Worm (Caenorhabditis elegans) whole organism, young adult: Measurements from ENCODE around the gene str-261.

Experiments used
- C17E4.6 ChIP-seq: fragments of 200-800 bp; sonication (Bioruptor generic); IDR thresholded peaks from 2 replicates; pipeline ENCODE4 v1.3.6; 2022; ENCODE audit warnings: missing genetic modification reagents, missing genetic modification characterization, missing compliant biosample characterization
- F39B2.1 ChIP-seq: fragments of 200-800 bp; sonication (Bioruptor generic); IDR thresholded peaks from 2 replicates; pipeline ENCODE4 v1.3.6; 2022; ENCODE audit warnings: missing genetic modification reagents, missing genetic modification characterization, missing compliant biosample characterization
- F57A8.1 ChIP-seq: fragments of 200-800 bp; sonication (Bioruptor generic); optimal IDR thresholded peaks from 2 replicates; lab custom pipeline; 2018; ENCODE audit warnings: mild to moderate bottlenecking, missing genetic modification characterization, moderate library complexity, missing compliant biosample characterization
- K12H6.12 ChIP-seq: fragments of 200-800 bp; sonication (Bioruptor generic); optimal IDR thresholded peaks from 2 replicates; lab custom pipeline; 2018; ENCODE audit warnings: mild to moderate bottlenecking, missing genetic modification characterization, missing compliant biosample characterization
- T07F8.4 ChIP-seq: sonication (generic microtip); optimal IDR thresholded peaks from 2 replicates; lab custom pipeline; 2016; ENCODE audit warnings: mild to moderate bottlenecking, missing genetic modification characterization, moderate library complexity, missing compliant biosample characterization
- T26A5.8 ChIP-seq: sonication (generic microtip); optimal IDR thresholded peaks from 2 replicates; lab custom pipeline; 2016; ENCODE audit warnings: missing genetic modification characterization, missing compliant biosample characterization
- Y53F4B.3 ChIP-seq: fragments of 200-800 bp; sonication (Bioruptor generic); IDR thresholded peaks from 2 replicates; pipeline ENCODE4 v1.3.6; 2022; ENCODE audit warnings: missing genetic modification reagents, missing genetic modification characterization, missing compliant biosample characterization
- akir-1 ChIP-seq: fragments of 200-800 bp; sonication (Bioruptor generic); optimal IDR thresholded peaks from 2 replicates; lab custom pipeline; 2018; ENCODE audit warnings: mild to moderate bottlenecking, missing genetic modification characterization, moderate library complexity, missing compliant biosample characterization
- atf-7 ChIP-seq: sonication (generic microtip); optimal IDR thresholded peaks from 2 replicates; lab custom pipeline; 2017; ENCODE audit warnings: mild to moderate bottlenecking, missing genetic modification characterization, missing compliant biosample characterization
- athp-1 ChIP-seq: sonication (generic microtip); optimal IDR thresholded peaks from 2 replicates; lab custom pipeline; 2017; ENCODE audit warnings: mild to moderate bottlenecking, missing genetic modification characterization, missing compliant biosample characterization
- bed-1 ChIP-seq: fragments of 200-800 bp; sonication (Bioruptor generic); IDR thresholded peaks from 2 replicates; pipeline ENCODE4 v1.3.6; 2022; ENCODE audit warnings: missing genetic modification reagents, missing genetic modification characterization, missing compliant biosample characterization
- bed-2 ChIP-seq: fragments of 200-800 bp; sonication (Bioruptor generic); IDR thresholded peaks from 2 replicates; pipeline ENCODE4 v1.3.6; 2022; ENCODE audit warnings: missing genetic modification reagents, missing genetic modification characterization, missing compliant biosample characterization
- cebp-1 ChIP-seq, 2 experiments: fragments of 200-800 bp in 1 of 2; sonication (Bioruptor generic) in 1 of 2; sonication (generic microtip) in 1 of 2; IDR thresholded peaks in 1 of 2; optimal IDR thresholded peaks in 1 of 2; 2 replicates each; pipeline versions ENCODE4 v1.3.6 to Lab custom; 2017 to 2022; ENCODE audit warnings: missing compliant biosample characterization in 2 of 2, missing genetic modification characterization in 2 of 2, mild to moderate bottlenecking in 1 of 2, missing genetic modification reagents in 1 of 2, moderate library complexity in 1 of 2
- cebp-2 ChIP-seq: fragments of 200-800 bp; sonication (Bioruptor generic); IDR thresholded peaks from 2 replicates; pipeline ENCODE4 v1.3.6; 2022; ENCODE audit warnings: missing genetic modification characterization, missing compliant biosample characterization
- chd-7 ChIP-seq: sonication (generic microtip); optimal IDR thresholded peaks from 2 replicates; lab custom pipeline; 2016; ENCODE audit warnings: mild to moderate bottlenecking, missing genetic modification characterization, moderate library complexity, missing compliant biosample characterization
- die-1 ChIP-seq: sonication (generic microtip); optimal IDR thresholded peaks from 2 replicates; lab custom pipeline; 2016; ENCODE audit warnings: missing genotype, mild to moderate bottlenecking, missing genetic modification characterization, missing compliant biosample characterization
- dox-1 ChIP-seq: fragments of 200-800 bp; sonication (Bioruptor generic); IDR thresholded peaks from 2 replicates; pipeline ENCODE4 v1.3.6; 2022; ENCODE audit warnings: missing genetic modification reagents, missing genetic modification characterization, missing compliant biosample characterization
- egl-44 ChIP-seq: fragments of 200-800 bp; sonication (Bioruptor generic); IDR thresholded peaks from 2 replicates; pipeline ENCODE4 v1.3.6; 2022; ENCODE audit warnings: missing genetic modification reagents, missing genetic modification characterization, missing compliant biosample characterization
- egrh-3 ChIP-seq: fragments of 200-800 bp; sonication (Bioruptor generic); IDR thresholded peaks from 2 replicates; pipeline ENCODE4 v1.3.6; 2022; ENCODE audit warnings: missing genetic modification reagents, missing genetic modification characterization, missing compliant biosample characterization
- ekl-4 ChIP-seq: fragments of 200-800 bp; sonication (Bioruptor generic); IDR thresholded peaks from 2 replicates; pipeline ENCODE4 v1.3.6; 2022; ENCODE audit warnings: missing genetic modification reagents, missing genetic modification characterization, missing compliant biosample characterization
- gei-17 ChIP-seq: fragments of 200-800 bp; sonication (Bioruptor generic); optimal IDR thresholded peaks from 2 replicates; lab custom pipeline; 2018; ENCODE audit warnings: mild to moderate bottlenecking, missing genetic modification characterization, missing compliant biosample characterization
- hlh-26 ChIP-seq: fragments of 200-800 bp; sonication (Bioruptor generic); conservative IDR thresholded peaks from 2 replicates; pipeline ENCODE4 v1.3.6; 2022; ENCODE audit warnings: missing genetic modification reagents, missing genetic modification characterization, missing compliant biosample characterization
- hmg-20 ChIP-seq: fragments of 200-800 bp; sonication (Bioruptor generic); IDR thresholded peaks from 2 replicates; pipeline ENCODE4 v1.3.6; 2022; ENCODE audit warnings: missing genetic modification reagents, missing genetic modification characterization, missing compliant biosample characterization
- lsl-1 ChIP-seq: fragments of 200-800 bp; sonication (Bioruptor generic); optimal IDR thresholded peaks from 2 replicates; lab custom pipeline; 2018; ENCODE audit warnings: mild to moderate bottlenecking, missing genetic modification characterization, moderate library complexity, missing compliant biosample characterization
- madf-10 ChIP-seq: sonication (generic microtip); optimal IDR thresholded peaks from 2 replicates; lab custom pipeline; 2016; ENCODE audit warnings: mild to moderate bottlenecking, missing genetic modification characterization, missing compliant biosample characterization
- madf-8 ChIP-seq: fragments of 200-800 bp; sonication (Bioruptor generic); conservative IDR thresholded peaks from 2 replicates; pipeline ENCODE4 v1.3.6; 2022; ENCODE audit warnings: missing genetic modification reagents, missing genetic modification characterization, missing compliant biosample characterization
- mcd-1 ChIP-seq: fragments of 200-800 bp; sonication (Bioruptor generic); IDR thresholded peaks from 2 replicates; pipeline ENCODE4 v1.3.6; 2022; ENCODE audit warnings: missing genetic modification reagents, missing genetic modification characterization, missing compliant biosample characterization
- nfya-1 ChIP-seq: sonication (generic microtip); optimal IDR thresholded peaks from 2 replicates; lab custom pipeline; 2017; ENCODE audit warnings: antibody characterized with exemption, missing compliant biosample characterization, missing genetic modification characterization, borderline replicate concordance; ENCODE audit not compliant: insufficient read depth
- nfya-2 ChIP-seq: fragments of 200-800 bp; sonication (Bioruptor generic); IDR thresholded peaks from 2 replicates; pipeline ENCODE4 v1.3.6; 2022; ENCODE audit warnings: missing genetic modification reagents, missing genetic modification characterization, missing compliant biosample characterization
- nfyb-1 ChIP-seq: fragments of 200-800 bp; sonication (Bioruptor generic); IDR thresholded peaks from 2 replicates; pipeline ENCODE4 v1.3.6; 2022; ENCODE audit warnings: missing genetic modification reagents, missing genetic modification characterization, missing compliant biosample characterization
- rpc-1 ChIP-seq, 2 experiments: fragments of 150-350 bp in 1 of 2; sonication (generic microtip) in 1 of 2; optimal IDR thresholded peaks; 2 replicates each; lab custom pipeline; 2014 to 2018; ENCODE audit warnings: missing biosample characterization in 1 of 2, missing genetic modification characterization in 1 of 2, missing genetic modification reagents in 1 of 2, missing genotype in 1 of 2
- sdz-38 ChIP-seq: sonication (generic microtip); optimal IDR thresholded peaks from 2 replicates; lab custom pipeline; 2016; ENCODE audit warnings: missing genotype, missing genetic modification characterization, missing compliant biosample characterization
- sea-2 ChIP-seq: fragments of 200-800 bp; sonication (Bioruptor generic); IDR thresholded peaks from 2 replicates; pipeline ENCODE4 v1.3.6; 2022; ENCODE audit warnings: missing genetic modification characterization, missing compliant biosample characterization
- somi-1 ChIP-seq: fragments of 200-800 bp; sonication (Bioruptor generic); optimal IDR thresholded peaks from 2 replicates; lab custom pipeline; 2018; ENCODE audit warnings: mild to moderate bottlenecking, missing genetic modification characterization, missing compliant biosample characterization
- tbp1 ChIP-seq: fragments of 200-800 bp; sonication (Bioruptor generic); optimal IDR thresholded peaks from 2 replicates; lab custom pipeline; 2018; ENCODE audit warnings: mild to moderate bottlenecking, missing genetic modification characterization, missing compliant biosample characterization
- xnd-1 ChIP-seq: sonication (generic microtip); optimal IDR thresholded peaks from 2 replicates; lab custom pipeline; 2016; ENCODE audit warnings: missing genotype, missing genetic modification reagents, missing genetic modification characterization, missing compliant biosample characterization
- zfh-2 ChIP-seq: fragments of 200-800 bp; sonication (Bioruptor generic); conservative IDR thresholded peaks from 2 replicates; pipeline ENCODE4 v1.3.6; 2022; ENCODE audit warnings: missing genetic modification reagents, missing genetic modification characterization, missing compliant biosample characterization
- ztf-18 ChIP-seq: sonication (generic microtip); optimal IDR thresholded peaks from 2 replicates; lab custom pipeline; 2016; ENCODE audit warnings: missing genotype, mild to moderate bottlenecking, missing genetic modification characterization, missing compliant biosample characterization
- ztf-28 ChIP-seq: fragments of 200-800 bp; sonication (Bioruptor generic); IDR thresholded peaks from 2 replicates; pipeline ENCODE4 v1.3.6; 2022; ENCODE audit warnings: missing genetic modification reagents, missing genetic modification characterization, missing compliant biosample characterization

Gene str-261

DNA sequence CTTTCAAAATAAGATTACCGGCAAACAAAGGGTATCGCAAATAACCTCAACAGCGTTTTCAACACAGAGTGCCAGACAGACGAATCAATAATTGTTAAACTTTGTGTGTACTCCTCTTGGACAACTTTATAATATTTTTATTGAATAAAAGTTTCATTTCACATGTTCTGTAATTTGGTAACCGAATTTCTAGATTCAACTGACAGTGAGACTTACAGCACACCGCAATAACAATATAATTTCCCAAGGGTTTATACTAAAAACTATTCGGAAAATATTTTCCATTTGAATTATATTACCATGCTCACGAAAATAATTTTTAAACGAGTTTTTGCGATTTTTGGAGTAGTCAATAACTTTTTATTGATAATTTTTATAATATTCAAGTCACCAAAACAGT, 3.1 kb downstream of the str-261 start, which contains the start of gene str-246:
Gene str-246, plus strand, starts transcription at position 301 of the 400 bp plus-strand sequence.
- TF ChIP-seq somi-1 (no peak), C17E4.6 (no peak), nfya-2 (GFP tag; lab: Robert Waterston, UW) (no peak), chd-7 (tag; lab: Kevin White, UChicago) (no peak), gei-17 (no peak), rpc-1 (optimal IDR thresholded peaks at IDR 0.05; lab: Kevin White, UChicago) (no peak), rpc-1 (tag; optimal IDR thresholded peaks at IDR 0.05; lab: Kevin White, UChicago) (no peak), Y53F4B.3 (GFP tag; lab: Robert Waterston, UW) (no peak), nfya-1 (tag; lab: Kevin White, UChicago) (no peak), egrh-3 (GFP tag; lab: Robert Waterston, UW) (no peak), tbp1 (no peak), F57A8.1 (GFP tag; lab: Kevin White, UChicago) (no peak), bed-1 (no peak), dox-1 (no peak), hmg-20 (no peak), die-1 (no peak)

DNA sequence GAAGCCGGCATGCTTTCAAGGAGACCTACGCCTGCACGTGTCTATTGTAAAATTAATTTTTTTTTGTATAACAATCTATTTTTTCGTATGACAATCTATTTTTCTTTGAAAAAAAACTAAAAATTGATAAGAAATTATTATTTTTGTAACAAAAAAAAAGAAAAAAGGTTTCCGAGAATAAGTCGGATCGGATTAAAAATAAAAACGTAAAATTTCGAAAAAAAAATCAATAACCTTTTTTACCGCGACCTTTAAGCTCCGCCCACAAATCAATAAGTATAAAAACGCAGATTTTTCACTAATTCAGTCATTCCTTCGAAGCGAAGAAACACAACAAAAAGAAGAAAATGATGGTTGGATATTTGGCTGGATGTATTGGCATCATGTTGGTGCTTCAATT, 5.1 kb downstream of the str-261 start, which contains the start of gene W09D6.4:
Gene W09D6.4, plus strand, starts transcription at position 301 of the 400 bp plus-strand sequence.
- TF ChIP-seq lsl-1 (GFP tag; lab: Kevin White, UChicago) = no peak
- TF ChIP-seq K12H6.12 (tag; lab: Kevin White, UChicago) = no peak
- no peak for TF ChIP-seq egl-44 (GFP tag; lab: Robert Waterston, UW)
- TF ChIP-seq cebp-1 (GFP tag; IDR thresholded peaks at IDR 0.05; lab: Robert Waterston, UW) = no peak
- TF ChIP-seq cebp-1 (tag; optimal IDR thresholded peaks at IDR 0.05; lab: Kevin White, UChicago) = no peak
- no peak for TF ChIP-seq hlh-26 (GFP tag; lab: Robert Waterston, UW)
- TF ChIP-seq athp-1 = no peak
- no peak for TF ChIP-seq bed-2 (GFP tag; lab: Robert Waterston, UW)
- TF ChIP-seq bed-1 = no peak
- no peak for TF ChIP-seq xnd-1 (tag; lab: Kevin White, UChicago)
- TF ChIP-seq nfyb-1 = no peak
- TF ChIP-seq hmg-20 = no peak
- no peak for TF ChIP-seq ztf-18 (tag; lab: Kevin White, UChicago)
- no peak for TF ChIP-seq nfya-2 (GFP tag; lab: Robert Waterston, UW)
- TF ChIP-seq sea-2 (GFP tag; lab: Robert Waterston, UW) = no peak
- no peak for TF ChIP-seq madf-10 (tag; lab: Kevin White, UChicago)
- TF ChIP-seq ztf-28 (GFP tag; lab: Robert Waterston, UW) = no peak
- TF ChIP-seq zfh-2 (GFP tag; lab: Robert Waterston, UW) = no peak
- TF ChIP-seq F39B2.1 (GFP tag; lab: Robert Waterston, UW) = no peak
- TF ChIP-seq, all 124 proteins: peak for 0

DNA sequence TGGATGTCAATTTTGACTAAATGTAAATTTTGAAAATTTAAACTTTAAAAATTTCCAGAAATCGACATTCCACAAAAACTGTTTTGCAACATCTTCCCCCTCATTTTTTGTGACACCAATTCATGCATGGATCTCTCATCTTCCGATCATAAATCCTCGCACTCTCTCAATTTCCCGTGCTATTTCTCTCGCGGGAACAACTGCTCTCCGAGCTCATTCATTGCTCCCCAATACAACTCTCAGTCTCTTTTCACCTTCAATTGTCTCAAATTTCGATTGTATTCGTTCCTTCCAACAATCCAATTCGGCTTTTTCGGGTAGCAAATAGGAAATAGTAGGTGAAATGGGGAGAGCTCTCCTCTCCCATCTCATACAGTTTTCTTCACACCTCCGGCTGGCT, 8.3 kb downstream of the str-261 start:
- TF ChIP-seq akir-1 (no peak), T26A5.8 (tag; lab: Kevin White, UChicago) (no peak), cebp-1 (GFP tag; IDR thresholded peaks at IDR 0.05; lab: Robert Waterston, UW) (no peak), cebp-1 (tag; optimal IDR thresholded peaks at IDR 0.05; lab: Kevin White, UChicago) (no peak), T07F8.4 (no peak), ekl-4 (GFP tag; lab: Robert Waterston, UW) (no peak), hlh-26 (GFP tag; lab: Robert Waterston, UW) (no peak), hmg-20 (no peak), mcd-1 (GFP tag; lab: Robert Waterston, UW) (no peak), atf-7 (no peak), gei-17 (no peak), tbp1 (no peak), sdz-38 (tag; lab: Kevin White, UChicago) (no peak), cebp-2 (GFP tag; lab: Robert Waterston, UW) (no peak), madf-8 (GFP tag; lab: Robert Waterston, UW) (no peak)
